Fruit fly (Drosophila melanogaster): ENCODE data around the gene Doc1.

- TF ChIP-seq EcR (GFP tag; optimal IDR thresholded peaks at IDR 0.05) (no peak), CG9948 (tag; optimal IDR thresholded peaks at IDR 0.05) (no peak), CG8301 (tag; optimal IDR thresholded peaks at IDR 0.05) (no peak), Snoo (tag; optimal IDR thresholded peaks at IDR 0.05) (no peak), CG15710 (tag; optimal IDR thresholded peaks at IDR 0.05) (no peak), CG10348 (GFP tag; IDR thresholded peaks at IDR 0.05) (no peak), Pif1A (GFP tag; optimal IDR thresholded peaks at IDR 0.05) (no peak), rn (GFP tag; IDR thresholded peaks at IDR 0.05) (no peak), Ets98B (GFP tag; IDR thresholded peaks at IDR 0.05) (no peak), CG32121 (GFP tag; IDR thresholded peaks at IDR 0.05) (no peak)
These were observed 10.7 kb downstream of the Doc1 start for dm6 chr3L:9051830-9052259.

All from whole organism, pupa.